Fruit fly (Drosophila melanogaster): ENCODE measurements around the gene CG13295.

DNA sequence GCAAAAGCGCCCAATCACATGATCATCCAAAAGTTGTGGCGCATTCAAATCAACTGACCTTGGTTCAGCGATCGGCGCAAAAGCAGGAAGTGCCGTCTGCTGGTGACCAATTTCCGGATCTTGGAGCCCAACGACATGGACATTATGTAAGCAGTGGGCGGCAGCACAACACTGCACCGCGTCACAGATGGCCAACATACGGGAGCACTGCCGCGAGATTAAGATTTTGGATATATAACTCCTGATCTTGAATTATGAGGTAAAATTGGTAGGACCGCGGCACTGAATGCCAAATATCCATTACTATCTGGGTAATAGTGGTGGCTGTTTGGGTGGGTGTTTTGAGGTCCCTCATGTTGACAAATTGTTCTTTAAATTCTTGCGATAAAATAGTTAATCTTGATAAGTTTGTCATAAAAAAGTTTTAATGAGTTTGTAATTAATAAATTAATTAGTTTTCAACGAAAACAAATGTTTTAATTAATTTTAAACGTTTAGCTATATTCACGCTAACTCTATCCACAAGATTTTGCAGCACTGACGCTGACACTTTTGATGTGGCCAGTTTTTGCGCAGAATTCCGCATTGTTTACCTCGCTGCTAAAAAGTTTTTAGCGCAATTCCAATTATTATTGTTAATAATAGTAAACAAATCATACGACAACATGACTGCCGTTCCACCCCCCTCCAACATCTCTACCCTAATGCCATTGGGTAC lies at the start of gene CG13295, which contains the start of gene CG6610:
- TF ChIP-seq Mnt (GFP tag; optimal IDR thresholded peaks at IDR 0.05): peak; percentile 46
- peak; percentile 54 for TF ChIP-seq bab1 (GFP tag; optimal IDR thresholded peaks at IDR 0.05)
- peak; percentile 49 for TF ChIP-seq CG5204 (GFP tag; optimal IDR thresholded peaks at IDR 0.05)
- TF ChIP-seq CG33017 (tag; optimal IDR thresholded peaks at IDR 0.05): peak; percentile 10
- TF ChIP-seq Clk (GFP tag; optimal IDR thresholded peaks at IDR 0.05): peak; percentile 40
- TF ChIP-seq CG7101 (tag; optimal IDR thresholded peaks at IDR 0.05): peak; percentile 56
